Fruit fly (Drosophila melanogaster) whole organism, embryonic: ENCODE results near the gene Rab18.
A peak's percentile ranks its signal among the peaks of the same experiment; 100 is the strongest.

ENCODE experiments used
- BEAF-32 ChIP-seq: fragments of 200-800 bp; sonication (Bioruptor generic); optimal IDR thresholded peaks from 3 replicates; lab custom pipeline; 2017; ENCODE audit warnings: missing biosample characterization, missing genetic modification characterization, mild to moderate bottlenecking, moderate library complexity, missing genetic modification reagents
- BtbVII ChIP-seq: fragments of 200-800 bp; sonication (Bioruptor generic); optimal IDR thresholded peaks from 3 replicates; lab custom pipeline; 2017; ENCODE audit warnings: missing biosample characterization, mild to moderate bottlenecking, missing genetic modification characterization
- CG12744 ChIP-seq: fragments of 200-800 bp; sonication (Bioruptor generic); optimal IDR thresholded peaks from 2 replicates; lab custom pipeline; 2016; ENCODE audit warnings: missing biosample characterization, missing genetic modification characterization
- CG13424 ChIP-seq: fragments of 200-800 bp; sonication (Bioruptor generic); optimal IDR thresholded peaks from 2 replicates; lab custom pipeline; 2019; ENCODE audit warnings: missing biosample characterization, mild to moderate bottlenecking, missing genetic modification characterization, moderate library complexity
- CG13775 ChIP-seq: fragments of 200-800 bp; sonication (Bioruptor generic); optimal IDR thresholded peaks from 3 replicates; lab custom pipeline; 2017; ENCODE audit warnings: missing biosample characterization, mild to moderate bottlenecking, missing genetic modification characterization
- CG1529 ChIP-seq: fragments of 200-800 bp; sonication (Bioruptor generic); optimal IDR thresholded peaks from 3 replicates; lab custom pipeline; 2018; ENCODE audit warnings: missing biosample characterization, missing genetic modification characterization
- CG16813 ChIP-seq: fragments of 200-800 bp; sonication (Bioruptor generic); IDR thresholded peaks from 3 replicates; pipeline ENCODE4 v1.3.6; 2022; ENCODE audit warnings: missing biosample characterization, missing genetic modification characterization; ENCODE audit not compliant: partially characterized antibody
- CG16815 ChIP-seq: fragments of 200-800 bp; sonication (Bioruptor generic); optimal IDR thresholded peaks from 3 replicates; lab custom pipeline; 2017; ENCODE audit warnings: missing biosample characterization, mild to moderate bottlenecking, missing genetic modification characterization
- CG17612 ChIP-seq: fragments of 200-800 bp; sonication (Bioruptor generic); IDR thresholded peaks from 2 replicates; pipeline ENCODE4 v1.3.6; 2022; ENCODE audit warnings: missing biosample characterization, missing genetic modification characterization
- CG2120 ChIP-seq: fragments of 200-800 bp; sonication (Bioruptor generic); optimal IDR thresholded peaks from 3 replicates; lab custom pipeline; 2016; ENCODE audit warnings: missing biosample characterization, missing genetic modification characterization
- CG3407 ChIP-seq: fragments of 200-800 bp; sonication (Bioruptor generic); optimal IDR thresholded peaks from 2 replicates; lab custom pipeline; 2018; ENCODE audit warnings: missing biosample characterization, mild to moderate bottlenecking, missing genetic modification characterization
- CG34376 ChIP-seq: fragments of 200-800 bp; sonication (Bioruptor generic); optimal IDR thresholded peaks from 2 replicates; lab custom pipeline; 2018; ENCODE audit warnings: missing biosample characterization, mild to moderate bottlenecking, missing genetic modification characterization
- CG3995 ChIP-seq: fragments of 200-800 bp; sonication (Bioruptor generic); optimal IDR thresholded peaks from 3 replicates; lab custom pipeline; 2016; ENCODE audit warnings: missing biosample characterization, missing genetic modification characterization
- CG4328 ChIP-seq: fragments of 200-800 bp; sonication (Bioruptor generic); optimal IDR thresholded peaks from 3 replicates; lab custom pipeline; 2017; ENCODE audit warnings: missing biosample characterization, missing genetic modification reagents, missing genetic modification characterization
- CG9609 ChIP-seq: fragments of 200-800 bp; sonication (Bioruptor generic); optimal IDR thresholded peaks from 3 replicates; lab custom pipeline; 2016; ENCODE audit warnings: missing biosample characterization, missing genetic modification characterization
- CG9932 ChIP-seq: fragments of 200-800 bp; sonication (Bioruptor generic); IDR thresholded peaks from 2 replicates; pipeline ENCODE4 v1.3.6; 2022; ENCODE audit warnings: missing biosample characterization, missing genetic modification characterization
- CoRest ChIP-seq: fragments of 200-800 bp; sonication (Bioruptor generic); optimal IDR thresholded peaks from 3 replicates; lab custom pipeline; 2018; ENCODE audit warnings: missing biosample characterization, mild to moderate bottlenecking, missing genetic modification characterization, moderate library complexity
- CrebB ChIP-seq: fragments of 200-800 bp; sonication (Bioruptor generic); optimal IDR thresholded peaks from 3 replicates; lab custom pipeline; 2018; ENCODE audit warnings: missing biosample characterization, mild to moderate bottlenecking, missing genetic modification characterization
- D19A ChIP-seq: fragments of 200-800 bp; optimal IDR thresholded peaks from 3 replicates; lab custom pipeline; 2019; ENCODE audit warnings: missing biosample characterization, mild to moderate bottlenecking, missing genetic modification characterization, moderate library complexity
- Dad ChIP-seq: fragments of 200-800 bp; sonication (Bioruptor generic); optimal IDR thresholded peaks from 3 replicates; lab custom pipeline; 2016; ENCODE audit warnings: missing biosample characterization, missing genetic modification characterization
- Dek ChIP-seq: fragments of 200-800 bp; sonication (Bioruptor generic); optimal IDR thresholded peaks from 3 replicates; lab custom pipeline; 2019; ENCODE audit warnings: missing biosample characterization, mild to moderate bottlenecking, missing genetic modification characterization, moderate library complexity
- Dll ChIP-seq: fragments of 200-800 bp; sonication (Bioruptor generic); IDR thresholded peaks from 4 replicates; pipeline ENCODE4 v1.3.6; 2022; ENCODE audit warnings: missing biosample characterization, missing genetic modification characterization; ENCODE audit not compliant: partially characterized antibody
- Dp ChIP-seq: fragments of 200-800 bp; sonication (Bioruptor generic); optimal IDR thresholded peaks from 2 replicates; lab custom pipeline; 2018; ENCODE audit warnings: missing biosample characterization, mild to moderate bottlenecking, missing genetic modification characterization, moderate library complexity
- Fer1 ChIP-seq: fragments of 200-800 bp; sonication (Bioruptor generic); optimal IDR thresholded peaks from 2 replicates; lab custom pipeline; 2017; ENCODE audit warnings: missing biosample characterization, mild to moderate bottlenecking, missing genetic modification characterization
- HLH54F ChIP-seq: fragments of 200-800 bp; sonication (Bioruptor generic); optimal IDR thresholded peaks from 3 replicates; lab custom pipeline; 2016; ENCODE audit warnings: missing biosample characterization, missing genetic modification characterization
- Med ChIP-seq: fragments of 200-800 bp; sonication (Bioruptor generic); peaks from one replicate; lab custom pipeline; 2016; ENCODE audit warnings: missing biosample characterization, missing genetic modification characterization, mild to moderate bottlenecking, inconsistent platforms, moderate library complexity
- Myb ChIP-seq: fragments of 200-800 bp; sonication (Bioruptor generic); optimal IDR thresholded peaks from 2 replicates; lab custom pipeline; 2016; ENCODE audit warnings: missing biosample characterization, missing genetic modification characterization
- PHDP ChIP-seq: fragments of 200-800 bp; sonication (Bioruptor generic); optimal IDR thresholded peaks from 3 replicates; lab custom pipeline; 2018; ENCODE audit warnings: missing biosample characterization, mild to moderate bottlenecking, missing genetic modification characterization, moderate library complexity
- Spps ChIP-seq: fragments of 200-800 bp; sonication (Bioruptor generic); optimal IDR thresholded peaks from 2 replicates; lab custom pipeline; 2018; ENCODE audit warnings: missing biosample characterization, mild to moderate bottlenecking, missing genetic modification characterization
- amos ChIP-seq: fragments of 200-800 bp; sonication (Bioruptor generic); IDR thresholded peaks from 2 replicates; pipeline ENCODE4 v1.3.6; 2022; ENCODE audit warnings: missing biosample characterization, missing genetic modification characterization; ENCODE audit not compliant: partially characterized antibody
- croc ChIP-seq: fragments of 200-800 bp; sonication (Bioruptor generic); conservative IDR thresholded peaks from 3 replicates; pipeline ENCODE4 v1.3.6; 2022; ENCODE audit warnings: missing biosample characterization, missing genetic modification characterization
- dmrt99B ChIP-seq: fragments of 200-800 bp; sonication (Bioruptor generic); optimal IDR thresholded peaks from 2 replicates; lab custom pipeline; 2018; ENCODE audit warnings: missing biosample characterization, mild to moderate bottlenecking, missing genetic modification characterization, moderate library complexity
- ems ChIP-seq: fragments of 200-800 bp; sonication (Bioruptor generic); optimal IDR thresholded peaks from 3 replicates; lab custom pipeline; 2016; ENCODE audit warnings: missing biosample characterization, missing genetic modification characterization
- ewg ChIP-seq: fragments of 200-800 bp; sonication (Bioruptor generic); optimal IDR thresholded peaks from 3 replicates; lab custom pipeline; 2017; ENCODE audit warnings: mild to moderate bottlenecking, missing biosample characterization, missing genetic modification reagents, missing genetic modification characterization
- fd96Cb ChIP-seq: fragments of 200-800 bp; sonication (Bioruptor generic); optimal IDR thresholded peaks from 2 replicates; lab custom pipeline; 2018; ENCODE audit warnings: missing biosample characterization, mild to moderate bottlenecking, missing genetic modification characterization, moderate library complexity
- gcm2 ChIP-seq: fragments of 200-800 bp; sonication (Bioruptor generic); optimal IDR thresholded peaks from 2 replicates; lab custom pipeline; 2016; ENCODE audit warnings: missing biosample characterization, missing genetic modification characterization
- gro ChIP-seq: fragments of 200-800 bp; sonication (Bioruptor generic); optimal IDR thresholded peaks from 2 replicates; lab custom pipeline; 2016; ENCODE audit warnings: missing biosample characterization, missing genetic modification characterization
- hb ChIP-seq: fragments of 200-800 bp; sonication (Bioruptor generic); IDR thresholded peaks from 3 replicates; pipeline ENCODE4 v1.3.6; 2022; ENCODE audit warnings: missing biosample characterization, missing genetic modification characterization; ENCODE audit not compliant: partially characterized antibody
- hbn ChIP-seq: fragments of 200-800 bp; sonication (Bioruptor generic); IDR thresholded peaks from 2 replicates; pipeline ENCODE4 v1.3.6; 2022; ENCODE audit warnings: missing biosample characterization, missing genetic modification characterization; ENCODE audit not compliant: partially characterized antibody
- kni ChIP-seq: fragments of 200-800 bp; sonication (Bioruptor generic); optimal IDR thresholded peaks from 3 replicates; lab custom pipeline; 2017; ENCODE audit warnings: mild to moderate bottlenecking, missing biosample characterization, missing genetic modification reagents, missing genetic modification characterization
- knrl ChIP-seq: fragments of 200-800 bp; sonication (Bioruptor generic); IDR thresholded peaks from 3 replicates; pipeline ENCODE4 v1.3.6; 2022; ENCODE audit warnings: missing biosample characterization, missing genetic modification characterization; ENCODE audit not compliant: partially characterized antibody
- luna ChIP-seq: fragments of 200-800 bp; sonication (Bioruptor generic); optimal IDR thresholded peaks from 2 replicates; lab custom pipeline; 2016; ENCODE audit warnings: missing biosample characterization, missing genetic modification characterization
- rib ChIP-seq: fragments of 200-800 bp; sonication (Bioruptor generic); IDR thresholded peaks from 2 replicates; pipeline ENCODE4 v1.3.6; 2022; ENCODE audit warnings: missing biosample characterization, missing genetic modification characterization
- sc ChIP-seq, 3 experiments: fragments of >200 bp in 2 of 3; fragments of 200-800 bp in 1 of 3; sonication (Bioruptor generic) in 1 of 3; optimal IDR thresholded peaks; 2 replicates in 2 of 3; 3 replicates in 1 of 3; lab custom pipeline; 2017; ENCODE audit warnings: mild to moderate bottlenecking in 1 of 3, missing biosample characterization in 1 of 3, missing genetic modification characterization in 1 of 3, missing genetic modification reagents in 1 of 3
- sens ChIP-seq: fragments of 200-800 bp; sonication (Bioruptor generic); peaks from one replicate; lab custom pipeline; 2016; ENCODE audit warnings: missing biosample characterization, missing genetic modification characterization
- sisA ChIP-seq: fragments of 200-800 bp; sonication (Bioruptor generic); IDR thresholded peaks from 2 replicates; pipeline ENCODE4 v1.3.6; 2022; ENCODE audit warnings: missing biosample characterization, missing genetic modification characterization
- vvl ChIP-seq: fragments of 200-800 bp; sonication (Bioruptor generic); IDR thresholded peaks from 2 replicates; pipeline ENCODE4 v1.3.6; 2022; ENCODE audit warnings: missing biosample characterization, missing genetic modification characterization
- yki ChIP-seq: fragments of >200 bp; optimal IDR thresholded peaks from 3 replicates; lab custom pipeline; 2018

Rab18 gene

dm6 chrX:5672243-5673051 lies 835 bp upstream of the Rab18 start, which contains the start of gene RpL35 (continued):
- TF ChIP-seq sc (optimal IDR thresholded peaks at IDR 0.05; lab: Kevin White, UChicago) (no peak), sc (GFP tag; optimal IDR thresholded peaks at IDR 0.05; lab: Kevin White, UChicago) (no peak), vvl (GFP tag; lab: Robert Waterston, UW) (peak; percentile 51; the same call in 1 of the 2 replicates), CrebB (tag; lab: Kevin White, UChicago) (peak; percentile 44), yki (lab: Kevin White, UChicago) (no peak), Fer1 (GFP tag; lab: Kevin White, UChicago) (peak; percentile 65), BtbVII (GFP tag; lab: Kevin White, UChicago) (peak; percentile 73), croc (GFP tag; lab: Robert Waterston, UW) (no peak), fd96Cb (tag; lab: Kevin White, UChicago) (no peak), CG34376 (GFP tag; lab: Kevin White, UChicago) (peak; percentile 70), CG16813 (GFP tag; lab: Robert Waterston, UW) (peak; percentile 45; the same call in 2 of the 3 replicates), Dek (tag; lab: Kevin White, UChicago) (no peak), rib (no peak), PHDP (tag; lab: Kevin White, UChicago) (peak; percentile 49), CG1529 (peak; percentile 20), CG9932 (GFP tag; lab: Robert Waterston, UW) (peak; percentile 24; the same call in 1 of the 2 replicates), Myb (peak; percentile 35), CG9609 (GFP tag; lab: Kevin White, UChicago) (peak; percentile 45), Med (GFP tag; lab: Kevin White, UChicago) (peak; percentile 90), luna (no peak), CG4328 (GFP tag; lab: Kevin White, UChicago) (peak; percentile 27), CG3407 (GFP tag; lab: Kevin White, UChicago) (no peak), amos (GFP tag; lab: Robert Waterston, UW) (peak; percentile 55; the same call in 1 of the 2 replicates), CG17612 (GFP tag; lab: Robert Waterston, UW) (no peak), gro (GFP tag; lab: Kevin White, UChicago) (no peak), CG13424 (tag; lab: Kevin White, UChicago) (peak; percentile 9), CG2120 (GFP tag; lab: Kevin White, UChicago) (peak; percentile 23), ems (GFP tag; lab: Kevin White, UChicago) (no peak), CG13775 (GFP tag; lab: Kevin White, UChicago) (peak; percentile 22), Dad (peak; percentile 33), BEAF-32 (peak; percentile 67), dmrt99B (no peak), CG16815 (no peak), D19A (tag; lab: Kevin White, UChicago) (no peak), CoRest (tag; lab: Kevin White, UChicago) (no peak), hb (GFP tag; lab: Robert Waterston, UW) (no peak), kni (GFP tag; lab: Kevin White, UChicago) (peak; percentile 68), sens (GFP tag; lab: Kevin White, UChicago) (peak; percentile 81), gcm2 (GFP tag; lab: Kevin White, UChicago) (peak; percentile 26), hbn (peak; percentile 48; the same call in 1 of the 2 replicates), CG12744 (no peak), ewg (GFP tag; lab: Kevin White, UChicago) (no peak), sisA (no peak), Dp (no peak), knrl (GFP tag; lab: Robert Waterston, UW) (peak; percentile 65), Spps (tag; lab: Kevin White, UChicago) (peak; percentile 17), Dll (GFP tag; lab: Robert Waterston, UW) (peak; percentile 58; the same call in 3 of the 4 replicates), CG3995 (GFP tag; lab: Kevin White, UChicago) (peak; percentile 62), HLH54F (GFP tag; lab: Kevin White, UChicago) (peak; percentile 25)
